Fruit fly (Drosophila melanogaster) S2 (cell line): ENCODE results near the gene CG43779.
A peak's percentile ranks its signal among the peaks of the same experiment; 100 is the strongest.

Experiments used
- CG8478 ChIP-seq: fragments of >200 bp; optimal IDR thresholded peaks from 2 replicates; lab custom pipeline; 2018
- CTCF ChIP-seq, 2 experiments: fragments of >200 bp; optimal IDR thresholded peaks; 2 replicates each; lab custom pipeline; 2018

The CG43779 gene

DNA sequence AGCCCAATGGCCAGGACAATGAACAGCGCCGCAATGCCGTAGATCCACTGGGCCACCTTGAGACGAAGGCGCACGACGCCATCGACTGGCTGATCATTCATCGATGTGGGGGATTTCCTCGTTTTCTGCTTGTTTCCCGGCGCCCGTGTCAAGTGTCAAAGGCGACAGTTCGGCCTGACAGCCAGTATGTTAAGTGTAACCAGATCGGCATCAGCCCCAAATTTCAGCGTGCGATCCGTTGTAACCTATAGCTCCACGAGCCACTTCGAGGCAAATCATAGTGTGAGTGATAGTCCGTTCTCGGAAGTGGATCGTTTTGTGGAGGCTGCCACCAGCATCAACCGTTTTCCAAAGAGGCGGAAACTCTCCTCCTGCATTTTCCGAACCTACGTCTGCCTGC lies at the start of gene CG43779:
Gene CG43779 (minus strand): TSS at position 101 of the 400 bp plus-strand sequence.
- TF ChIP-seq CTCF (optimal IDR thresholded peaks at IDR 0.05; lab: Kevin White, UChicago) (no peak), CG8478 (lab: Kevin White, UChicago) (no peak)

DNA sequence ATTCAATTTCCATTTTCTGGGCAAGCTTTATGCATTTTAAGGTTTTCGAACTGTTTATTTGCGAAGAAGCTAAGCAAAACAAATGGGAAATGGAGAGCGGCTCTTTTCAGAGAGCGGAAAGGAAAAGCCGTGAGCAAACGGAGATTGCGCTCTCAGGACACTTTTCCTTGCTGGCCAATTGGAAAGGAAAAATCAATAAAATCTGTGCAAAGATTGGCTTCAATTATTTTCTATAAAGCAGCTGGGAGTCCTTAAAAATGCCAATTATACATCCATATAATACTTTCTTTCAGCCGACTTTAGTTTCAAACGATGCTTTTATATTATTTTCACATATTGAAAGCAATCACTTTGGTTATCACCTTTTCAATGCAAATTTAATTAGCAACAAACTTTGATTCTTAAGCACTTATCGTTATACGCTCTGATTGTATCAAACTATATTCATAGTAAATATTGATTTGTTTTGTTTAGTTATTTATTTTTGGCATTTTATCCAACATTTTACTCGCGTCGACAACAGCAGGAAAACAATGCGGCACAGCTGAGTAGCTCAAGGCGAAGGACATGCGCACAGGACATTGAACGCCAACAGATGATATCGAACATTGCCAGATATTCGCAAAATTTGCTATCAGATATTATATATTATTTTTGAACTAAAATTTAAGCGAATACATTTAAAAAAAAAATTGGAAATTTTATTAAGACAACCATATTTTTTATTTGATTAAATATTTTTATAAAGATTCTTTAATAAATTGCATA lies 48.2 kb upstream of the CG43779 start, which contains the start of gene CG9395:
Gene CG9395 (minus strand): TSS at position 494 of the 768 bp plus-strand sequence.
- no peak for TF ChIP-seq CTCF (optimal IDR thresholded peaks at IDR 0.05; lab: Kevin White, UChicago)
- no peak for TF ChIP-seq CG8478 (lab: Kevin White, UChicago)

DNA sequence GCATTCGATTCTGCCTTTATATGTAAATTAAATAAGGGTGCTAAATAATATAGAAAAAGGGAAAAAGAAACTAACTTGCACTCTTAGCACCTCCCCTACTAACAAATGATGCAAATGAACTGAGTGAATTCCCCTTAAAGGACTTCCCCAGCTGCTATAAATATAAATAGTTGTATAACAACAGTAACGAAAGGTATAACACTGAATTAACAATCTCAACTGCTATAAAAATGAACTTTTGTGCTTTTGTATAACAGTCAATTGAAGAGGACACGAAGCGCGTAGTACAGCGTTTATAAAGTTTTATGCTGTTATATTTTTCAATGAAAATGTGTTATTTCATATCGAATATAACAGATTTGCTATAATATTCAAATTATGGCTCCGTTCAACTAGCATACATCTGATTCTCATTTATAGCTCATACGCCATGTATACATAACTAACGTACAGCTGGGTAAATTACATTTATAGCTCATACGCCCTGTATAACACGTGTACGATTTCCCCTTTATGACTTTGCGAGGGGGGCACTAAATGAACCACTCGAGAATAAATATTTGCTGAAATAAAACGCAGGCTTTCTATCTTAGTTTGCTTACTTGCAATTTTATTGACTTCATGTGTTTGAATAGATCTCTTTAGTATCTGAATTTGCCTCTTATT lies 42.8 kb upstream of the CG43779 start:
- TF ChIP-seq CG8478 (lab: Kevin White, UChicago) (no peak), CTCF (optimal IDR thresholded peaks at IDR 0.05; lab: Kevin White, UChicago) (no peak)

DNA sequence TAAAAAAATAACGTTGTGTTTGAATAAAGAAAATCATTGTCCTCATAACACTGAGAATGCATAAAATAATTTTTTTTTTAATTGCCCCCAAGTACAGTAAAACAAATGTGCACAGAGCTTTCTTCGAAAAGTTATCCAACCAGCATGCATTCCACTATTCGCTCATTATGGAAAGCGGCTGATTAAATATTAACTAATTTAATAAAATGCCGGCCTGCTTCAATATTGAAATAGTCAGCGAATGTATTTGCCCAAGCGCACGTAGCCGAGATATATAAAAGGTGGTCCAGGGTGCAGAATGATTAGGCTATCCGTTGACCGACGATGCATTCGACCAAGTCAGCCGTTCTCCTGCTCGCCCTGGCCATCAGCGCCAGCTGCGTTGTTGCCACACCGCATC lies 40.9 kb upstream of the CG43779 start, which contains the start of gene CG16826:
Gene CG16826 (plus strand): TSS at position 301 of the 400 bp plus-strand sequence.
- TF ChIP-seq CG8478 (lab: Kevin White, UChicago) = no peak
- no peak for TF ChIP-seq CTCF (optimal IDR thresholded peaks at IDR 0.05; lab: Kevin White, UChicago)

DNA sequence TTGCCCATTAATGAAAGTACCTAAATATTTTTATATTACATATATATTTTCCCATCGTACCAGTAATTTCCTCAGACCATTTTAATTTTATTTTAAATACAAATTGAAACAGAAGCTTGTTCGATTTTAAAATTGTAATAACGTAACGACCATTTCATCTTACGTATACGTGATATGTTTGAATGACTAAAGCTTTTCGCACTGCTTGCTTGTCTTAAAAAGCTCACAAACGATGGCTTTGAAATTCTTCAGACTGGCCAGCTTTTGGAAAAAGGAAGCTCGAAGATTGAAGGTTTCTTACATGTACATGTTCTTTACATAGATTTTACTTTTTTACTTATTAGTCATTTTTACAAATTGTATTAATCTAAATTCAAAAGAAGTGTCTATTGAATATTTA lies 26.2 kb upstream of the CG43779 start:
- TF ChIP-seq CG8478 (lab: Kevin White, UChicago) (no peak), CTCF (optimal IDR thresholded peaks at IDR 0.05; lab: Kevin White, UChicago) (no peak)

DNA sequence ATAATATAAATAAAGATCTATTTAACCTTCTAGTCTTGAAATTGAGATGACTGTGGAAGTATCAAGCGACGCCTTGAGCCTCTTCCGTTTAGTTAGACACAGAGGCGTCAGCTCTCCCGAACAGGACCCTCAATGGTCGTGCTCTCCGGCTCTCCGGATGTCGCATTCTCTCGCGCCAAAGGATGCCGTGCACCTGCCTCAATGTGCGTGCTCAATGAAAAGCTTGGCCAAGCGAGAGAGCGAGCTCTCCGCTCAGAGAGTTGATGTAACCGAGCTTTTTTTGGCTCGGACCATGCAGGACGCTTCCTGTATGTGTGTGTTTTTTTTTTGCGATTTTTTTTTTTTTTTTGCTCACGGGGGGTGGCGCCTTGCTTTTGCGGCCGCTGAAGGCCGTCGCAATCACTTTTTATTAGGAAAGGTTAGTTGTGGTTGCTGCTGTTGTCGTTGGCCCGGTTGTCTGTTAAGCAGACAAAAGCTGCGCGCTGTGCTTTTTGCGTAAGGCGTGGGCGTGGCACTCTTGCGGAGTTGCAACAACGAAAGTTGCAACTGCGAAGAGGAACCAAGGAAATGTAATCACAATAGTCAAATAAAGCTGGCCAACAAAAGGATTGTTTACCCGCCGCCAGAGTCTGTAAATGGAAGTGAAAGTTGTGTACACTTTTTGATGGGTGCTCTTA lies 25.5 kb upstream of the CG43779 start:
- TF ChIP-seq CTCF (optimal IDR thresholded peaks at IDR 0.05; lab: Kevin White, UChicago) = no peak
- TF ChIP-seq CG8478 (lab: Kevin White, UChicago) = no peak

DNA sequence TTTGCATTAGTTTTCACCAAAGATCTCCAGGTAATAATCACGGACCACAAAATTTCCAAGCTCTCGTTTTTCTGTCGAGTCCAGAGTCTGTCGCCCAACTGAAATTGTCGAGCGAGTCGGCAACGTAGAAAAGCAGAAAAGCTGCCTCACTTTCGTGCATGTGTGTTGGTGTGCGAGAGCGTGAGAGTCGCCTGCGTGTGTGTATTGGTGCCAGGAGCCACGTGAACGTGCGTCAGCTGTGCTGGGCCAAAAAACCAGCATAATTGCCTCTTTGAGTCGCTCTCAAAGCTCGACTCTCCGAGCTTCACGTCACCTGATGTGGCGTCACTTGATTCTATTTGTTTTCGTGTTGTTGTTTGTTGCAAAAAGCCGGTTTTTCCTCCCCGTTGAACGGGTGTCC lies 24.5 kb upstream of the CG43779 start, which contains the start of gene hbt:
Gene hbt (minus strand): TSS at position 101 of the 400 bp plus-strand sequence.
- TF ChIP-seq CTCF (optimal IDR thresholded peaks at IDR 0.05; lab: Kevin White, UChicago) = no peak
- no peak for TF ChIP-seq CG8478 (lab: Kevin White, UChicago)

DNA sequence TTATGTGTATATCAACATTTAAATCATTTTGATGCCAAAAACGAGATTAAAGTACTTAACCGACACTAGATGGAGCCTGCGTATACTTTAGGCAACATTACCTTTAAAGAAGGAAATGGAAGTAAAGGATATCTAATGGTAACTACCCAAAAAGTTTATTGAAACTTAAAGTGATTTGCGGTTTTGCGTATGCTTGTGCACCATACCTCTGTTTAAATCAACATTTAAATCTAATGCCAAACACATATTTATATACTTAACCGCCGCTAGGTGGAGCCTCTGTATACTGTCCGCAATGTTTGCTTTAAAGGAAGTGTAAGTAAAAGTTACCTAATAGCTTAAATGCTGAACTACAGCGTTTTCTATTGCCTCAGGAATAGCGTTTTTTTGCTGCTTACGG lies 19.3 kb upstream of the CG43779 start:
- TF ChIP-seq CG8478 (lab: Kevin White, UChicago) (no peak), CTCF (optimal IDR thresholded peaks at IDR 0.05; lab: Kevin White, UChicago) (peak; percentile 61 to 71)

DNA sequence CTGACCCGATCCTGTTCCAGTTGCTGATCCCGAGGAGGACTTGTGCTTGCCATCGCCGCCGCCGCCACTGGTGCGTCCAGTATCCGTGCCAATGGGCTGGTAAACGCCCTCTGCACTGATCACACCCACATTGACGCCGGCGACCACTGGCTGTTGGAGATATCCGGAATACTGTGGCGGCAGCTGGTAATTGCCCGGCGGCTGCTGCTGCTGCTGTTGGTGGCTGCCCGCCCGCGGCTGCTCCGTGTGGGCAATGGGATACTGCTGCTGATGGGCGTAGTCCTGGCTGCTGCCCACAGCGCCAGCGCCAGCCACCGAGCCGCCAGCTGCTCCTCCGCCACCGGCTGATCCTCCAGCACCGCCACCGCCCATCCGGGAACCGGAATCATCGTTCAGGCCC lies 1.6 kb downstream of the CG43779 start:
- no peak for TF ChIP-seq CG8478 (lab: Kevin White, UChicago)
- TF ChIP-seq CTCF (optimal IDR thresholded peaks at IDR 0.05; lab: Kevin White, UChicago) = no peak

DNA sequence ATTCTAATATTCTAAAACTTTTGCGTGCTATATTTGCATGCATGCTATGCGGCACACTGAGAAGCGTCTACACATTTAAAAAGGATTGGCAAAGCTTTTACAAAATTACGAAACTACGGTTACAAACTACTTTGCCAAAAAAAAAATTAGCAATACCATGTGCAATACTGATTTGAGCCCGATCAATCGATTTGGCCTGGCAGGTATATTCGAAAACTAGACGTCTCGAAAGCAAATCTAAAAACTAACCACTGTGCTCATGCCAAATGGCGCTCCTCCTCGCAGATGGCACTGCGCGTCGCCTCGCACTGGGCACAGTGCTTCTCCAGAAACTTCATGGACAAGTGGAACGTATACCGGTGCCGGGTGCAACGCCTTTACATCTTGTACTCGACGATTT lies 2.1 kb downstream of the CG43779 start, which contains the start of gene CG16825:
Gene CG16825 (plus strand): TSS at position 301 of the 400 bp plus-strand sequence.
- TF ChIP-seq CTCF (optimal IDR thresholded peaks at IDR 0.05; lab: Kevin White, UChicago) (no peak), CG8478 (lab: Kevin White, UChicago) (no peak)

DNA sequence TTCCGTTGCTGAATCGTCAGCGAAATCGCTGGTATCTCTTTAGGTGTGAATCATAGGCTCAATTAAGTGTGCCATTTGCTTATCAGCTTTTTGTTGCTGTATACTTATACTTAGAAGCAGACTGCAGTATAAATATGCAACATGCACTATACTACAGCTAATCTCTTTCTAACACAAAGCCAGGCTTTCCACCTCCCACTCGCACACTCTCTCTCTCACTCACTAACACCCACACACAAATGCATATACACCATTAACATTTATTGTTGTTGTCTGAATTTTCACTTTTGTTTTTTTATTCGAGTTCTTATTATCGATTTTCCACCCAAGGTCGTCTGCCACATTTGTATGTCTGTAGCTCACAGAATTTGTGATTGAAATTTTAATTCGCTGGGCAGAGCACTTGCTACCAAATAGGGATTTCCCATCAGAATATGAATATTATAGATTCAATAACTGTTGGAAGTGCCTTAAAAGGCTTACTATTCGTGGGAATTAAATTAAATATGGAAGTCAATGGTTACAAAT lies 9.8 kb downstream of the CG43779 start:
- TF ChIP-seq CG8478 (lab: Kevin White, UChicago) (no peak), CTCF (optimal IDR thresholded peaks at IDR 0.05; lab: Kevin White, UChicago) (no peak)

DNA sequence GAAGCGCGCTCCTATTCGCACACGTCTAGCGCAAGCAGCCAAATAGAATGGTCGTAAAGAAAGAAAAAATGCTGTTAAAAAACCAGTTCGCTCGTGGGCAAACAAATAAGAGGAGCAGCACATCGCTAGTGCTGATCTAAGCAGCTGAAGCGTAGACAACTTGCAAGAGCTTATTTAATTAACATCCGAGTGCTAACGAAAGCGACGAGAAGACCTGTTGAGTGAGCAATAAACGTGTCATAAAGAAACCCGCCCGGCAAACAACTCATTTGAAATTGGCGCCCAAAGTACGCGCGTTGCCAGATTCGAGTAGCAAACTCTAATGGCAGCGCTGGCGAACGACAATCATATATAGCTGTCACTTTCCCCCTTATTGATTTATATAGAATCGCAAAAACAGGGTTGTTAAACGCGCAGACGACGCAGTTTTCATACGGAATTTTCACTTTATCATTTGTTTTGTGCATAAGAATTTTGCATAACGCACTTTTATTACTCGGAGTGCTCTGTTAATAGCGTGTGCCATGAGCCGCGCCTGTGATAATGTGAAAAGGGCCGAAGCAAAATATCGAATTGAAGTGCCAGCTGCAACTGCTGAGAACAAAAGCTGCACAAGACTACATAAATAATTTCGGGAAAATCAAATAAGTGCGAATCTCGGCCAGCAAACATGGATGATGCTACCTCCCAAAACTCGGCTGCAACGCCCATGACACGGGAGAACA lies 10.4 kb downstream of the CG43779 start:
- TF ChIP-seq CTCF (optimal IDR thresholded peaks at IDR 0.05; lab: Kevin White, UChicago) (peak; percentile 35 to 42), CG8478 (lab: Kevin White, UChicago) (no peak)

DNA sequence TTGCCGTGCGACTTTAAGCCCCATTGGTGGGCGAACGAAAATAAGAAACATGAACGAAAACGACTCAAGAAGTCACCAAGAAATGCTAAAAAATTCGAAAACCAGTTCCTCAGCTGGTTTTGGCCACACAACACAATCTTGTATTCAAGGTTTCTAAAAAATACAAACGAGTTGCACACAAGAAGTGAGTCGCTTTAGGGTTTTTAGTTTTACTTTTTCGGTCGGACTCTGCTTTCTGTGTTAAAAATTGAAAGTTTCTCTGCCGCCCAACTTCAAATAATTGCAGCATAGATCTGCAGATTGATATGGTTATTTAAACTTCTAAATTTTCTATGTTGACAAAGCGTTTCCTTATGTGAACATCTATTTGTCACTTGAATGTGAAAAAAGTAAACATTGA lies 13.9 kb downstream of the CG43779 start, which contains the start of gene CG16824:
Gene CG16824 (plus strand): TSS at position 384 of the 400 bp plus-strand sequence.
- TF ChIP-seq CTCF (optimal IDR thresholded peaks at IDR 0.05; lab: Kevin White, UChicago) (no peak), CG8478 (lab: Kevin White, UChicago) (no peak)
